Worm (Caenorhabditis elegans) whole organism, early embryonic: ENCODE data around the gene K08D10.13.

ENCODE experiments used
- B0310.2 ChIP-seq: sonication (generic microtip); optimal IDR thresholded peaks from 2 replicates; lab custom pipeline; 2016; ENCODE audit warnings: mild to moderate bottlenecking, missing genetic modification characterization, missing compliant biosample characterization
- F13C5.2 ChIP-seq: sonication (generic microtip); optimal IDR thresholded peaks from 2 replicates; lab custom pipeline; 2017; ENCODE audit warnings: mild to moderate bottlenecking, missing genetic modification characterization, inconsistent platforms, missing compliant biosample characterization
- aly-1 ChIP-seq: sonication (generic microtip); optimal IDR thresholded peaks from 2 replicates; lab custom pipeline; 2016; ENCODE audit warnings: missing genetic modification characterization, missing compliant biosample characterization
- ama-1 ChIP-seq: fragments of 150-350 bp; optimal IDR thresholded peaks from 2 replicates; lab custom pipeline; 2014
- ceh-13 ChIP-seq: fragments of 200-800 bp; sonication (Bioruptor generic); optimal IDR thresholded peaks from 2 replicates; lab custom pipeline; 2018; ENCODE audit warnings: mild to moderate bottlenecking, missing genetic modification characterization, missing compliant biosample characterization
- ceh-36 ChIP-seq: sonication (generic microtip); optimal IDR thresholded peaks from 2 replicates; lab custom pipeline; 2016; ENCODE audit warnings: missing genetic modification characterization, inconsistent platforms, missing compliant biosample characterization
- ets-7 ChIP-seq: sonication (generic microtip); optimal IDR thresholded peaks from 2 replicates; lab custom pipeline; 2016; ENCODE audit warnings: missing genotype, missing genetic modification characterization, missing compliant biosample characterization
- flt-1 ChIP-seq: fragments of 200-800 bp; sonication (Bioruptor generic); IDR thresholded peaks from 2 replicates; pipeline ENCODE4 v1.3.6; 2022; ENCODE audit warnings: missing genetic modification characterization, missing compliant biosample characterization
- hmbx-1 ChIP-seq: sonication (generic microtip); optimal IDR thresholded peaks from 2 replicates; lab custom pipeline; 2016; ENCODE audit warnings: mild to moderate bottlenecking, missing genetic modification characterization, missing compliant biosample characterization
- hmg-4 ChIP-seq: fragments of 200-800 bp; sonication (Bioruptor generic); optimal IDR thresholded peaks from 2 replicates; lab custom pipeline; 2018; ENCODE audit warnings: mild to moderate bottlenecking, missing genetic modification characterization, missing compliant biosample characterization
- hnd-1 ChIP-seq: sonication (generic microtip); optimal IDR thresholded peaks from 2 replicates; lab custom pipeline; 2016; ENCODE audit warnings: missing genetic modification characterization, missing compliant biosample characterization
- pes-1 ChIP-seq: fragments of 200-800 bp; sonication (Bioruptor generic); IDR thresholded peaks from 2 replicates; pipeline ENCODE4 v1.3.6; 2022; ENCODE audit warnings: missing genetic modification reagents, missing genetic modification characterization, missing compliant biosample characterization
- scrt-1 ChIP-seq: fragments of 200-800 bp; sonication (Bioruptor generic); IDR thresholded peaks from 2 replicates; pipeline ENCODE4 v1.3.6; 2022; ENCODE audit warnings: missing genetic modification characterization, missing compliant biosample characterization
- sea-1 ChIP-seq: fragments of 200-800 bp; sonication (Bioruptor generic); conservative IDR thresholded peaks from 2 replicates; pipeline ENCODE4 v1.3.6; 2022; ENCODE audit warnings: missing genetic modification characterization, missing compliant biosample characterization
- tbx-11 ChIP-seq: fragments of 200-800 bp; sonication (Bioruptor generic); IDR thresholded peaks from 2 replicates; pipeline ENCODE4 v1.3.6; 2022; ENCODE audit warnings: missing genetic modification characterization, missing compliant biosample characterization
- tbx-37 ChIP-seq: fragments of 200-800 bp; sonication (Bioruptor generic); conservative IDR thresholded peaks from 2 replicates; pipeline ENCODE4 v1.3.6; 2022; ENCODE audit warnings: missing genetic modification reagents, missing genetic modification characterization, missing compliant biosample characterization
- tra-4 ChIP-seq: sonication (generic microtip); optimal IDR thresholded peaks from 2 replicates; lab custom pipeline; 2017; ENCODE audit warnings: missing genetic modification characterization, missing compliant biosample characterization

Gene K08D10.13

DNA sequence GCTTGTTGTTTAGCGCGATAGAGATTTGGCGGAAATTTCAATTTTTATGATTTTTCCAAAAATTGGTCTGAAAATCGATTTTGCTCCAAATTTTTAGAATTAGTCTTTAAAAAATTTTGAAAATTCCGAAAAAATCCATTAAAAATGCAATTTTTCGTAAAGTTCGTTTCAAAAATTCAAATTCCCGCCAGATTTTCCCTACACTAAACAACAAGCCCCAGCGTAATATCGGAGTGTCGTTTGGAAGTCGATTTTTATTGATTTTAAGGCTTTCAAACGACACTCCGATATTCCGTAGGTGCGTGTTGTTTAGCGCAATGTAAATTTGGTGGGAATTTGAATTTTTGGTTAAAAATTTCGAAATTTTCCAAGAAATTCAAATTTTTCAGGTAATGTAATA is 5.3 kb upstream of the K08D10.13 start:
- TF ChIP-seq scrt-1, result no peak
- TF ChIP-seq pes-1, result no peak
- no peak for TF ChIP-seq B0310.2
- no peak for TF ChIP-seq hnd-1 (tag; lab: Kevin White, UChicago)
- no peak for TF ChIP-seq tbx-37 (GFP tag; lab: Robert Waterston, UW)
- TF ChIP-seq flt-1, result no peak
- no peak for TF ChIP-seq tra-4
- TF ChIP-seq F13C5.2 (tag; lab: Kevin White, UChicago), result no peak

DNA sequence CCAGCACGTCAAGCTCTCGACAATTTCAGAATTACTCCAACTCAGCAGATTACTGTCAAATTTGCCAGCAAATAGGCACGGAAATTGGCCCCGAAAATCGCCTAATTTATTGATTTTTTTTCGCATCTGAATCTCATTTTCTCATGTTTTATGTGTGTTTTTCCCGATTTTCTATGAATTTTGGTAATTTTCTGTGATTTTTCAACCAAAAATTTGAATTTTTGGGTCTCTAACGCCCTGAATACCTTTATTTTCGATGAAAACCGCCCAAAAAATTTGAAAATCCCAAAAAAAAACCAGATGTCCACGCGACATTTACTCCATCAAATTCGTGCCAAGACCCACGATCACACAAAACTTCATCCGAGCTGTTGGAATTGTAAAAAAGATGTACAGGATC is 4.7 kb upstream of the K08D10.13 start, which contains the start of gene dnj-15:
TSS of gene dnj-15 (plus strand) at position 301 of the 400 bp plus-strand sequence.
- no peak for TF ChIP-seq scrt-1
- TF ChIP-seq hmbx-1 (tag; lab: Kevin White, UChicago), result no peak
- no peak for TF ChIP-seq tra-4
- TF ChIP-seq pes-1, result no peak
- TF ChIP-seq hmg-4 (GFP tag; lab: Kevin White, UChicago), result no peak
- no peak for TF ChIP-seq F13C5.2 (tag; lab: Kevin White, UChicago)
- no peak for TF ChIP-seq ceh-36 (tag; lab: Kevin White, UChicago)
- TF ChIP-seq tbx-37 (GFP tag; lab: Robert Waterston, UW), result no peak

DNA sequence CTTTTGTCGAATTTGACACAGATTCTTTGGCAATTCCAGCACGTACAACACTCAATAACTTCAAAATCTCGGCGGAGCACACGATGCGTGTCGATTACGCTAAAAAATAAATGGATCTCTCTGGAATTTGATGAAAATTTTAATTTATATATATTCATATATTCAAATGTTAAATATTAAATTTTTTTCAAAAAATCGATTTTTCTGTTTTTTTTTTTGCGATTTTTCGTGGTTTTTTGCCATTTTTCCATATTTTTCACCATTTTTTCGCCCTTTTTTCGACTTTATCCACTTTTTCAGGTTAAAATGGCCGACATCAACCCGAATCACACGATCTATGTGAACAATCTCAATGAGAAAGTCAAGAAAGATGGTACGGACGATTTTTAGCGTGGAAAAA is 2.4 kb upstream of the K08D10.13 start, which contains the start of gene rnp-3:
TSS of gene rnp-3 (plus strand) at position 301 of the 400 bp plus-strand sequence.
- no peak for TF ChIP-seq tbx-11 (GFP tag; lab: Robert Waterston, UW)
- TF ChIP-seq flt-1, result no peak
- TF ChIP-seq hnd-1 (tag; lab: Kevin White, UChicago), result no peak
- TF ChIP-seq hmg-4 (GFP tag; lab: Kevin White, UChicago), result no peak
- TF ChIP-seq ama-1 (lab: Kevin White, UChicago), result no peak
- TF ChIP-seq ceh-36 (tag; lab: Kevin White, UChicago), result no peak
- no peak for TF ChIP-seq pes-1
- TF ChIP-seq B0310.2, result no peak
- no peak for TF ChIP-seq tbx-37 (GFP tag; lab: Robert Waterston, UW)
- no peak for TF ChIP-seq scrt-1
- no peak for TF ChIP-seq ets-7 (tag; lab: Kevin White, UChicago)
- TF ChIP-seq aly-1 (tag; lab: Kevin White, UChicago), result no peak
- TF ChIP-seq ceh-13 (GFP tag; lab: Kevin White, UChicago), result no peak
- TF ChIP-seq hmbx-1 (tag; lab: Kevin White, UChicago), result no peak
- no peak for TF ChIP-seq sea-1 (GFP tag; lab: Robert Waterston, UW)
- TF ChIP-seq tra-4, result no peak

ce11 chrIV:4172242-4172641 is 861 bp upstream of the K08D10.13 start:
- no peak for TF ChIP-seq pes-1
- TF ChIP-seq tbx-37 (GFP tag; lab: Robert Waterston, UW), result no peak
- TF ChIP-seq aly-1 (tag; lab: Kevin White, UChicago), result no peak
- no peak for TF ChIP-seq B0310.2
- TF ChIP-seq ceh-13 (GFP tag; lab: Kevin White, UChicago), result no peak
- no peak for TF ChIP-seq ceh-36 (tag; lab: Kevin White, UChicago)
- TF ChIP-seq ets-7 (tag; lab: Kevin White, UChicago), result no peak
- TF ChIP-seq ama-1 (lab: Kevin White, UChicago), result no peak
- no peak for TF ChIP-seq tra-4
- TF ChIP-seq F13C5.2 (tag; lab: Kevin White, UChicago), result no peak

ce11 chrIV:4167296-4167695 is 4.1 kb downstream of the K08D10.13 start:
- TF ChIP-seq ceh-36 (tag; lab: Kevin White, UChicago) (no peak), hmbx-1 (tag; lab: Kevin White, UChicago) (no peak), ceh-13 (GFP tag; lab: Kevin White, UChicago) (no peak), ama-1 (lab: Kevin White, UChicago) (no peak), F13C5.2 (tag; lab: Kevin White, UChicago) (no peak), ets-7 (tag; lab: Kevin White, UChicago) (no peak), tbx-37 (GFP tag; lab: Robert Waterston, UW) (no peak), hmg-4 (GFP tag; lab: Kevin White, UChicago) (no peak), flt-1 (no peak), pes-1 (no peak), B0310.2 (no peak), sea-1 (GFP tag; lab: Robert Waterston, UW) (no peak), scrt-1 (no peak), hnd-1 (tag; lab: Kevin White, UChicago) (no peak), aly-1 (tag; lab: Kevin White, UChicago) (no peak), tra-4 (no peak), tbx-11 (GFP tag; lab: Robert Waterston, UW) (no peak)

ce11 chrIV:4164392-4164791 is 7.0 kb downstream of the K08D10.13 start, which contains the start of gene scrm-8:
TSS of gene scrm-8 (plus strand) at chrIV:4164692.
- TF ChIP-seq tra-4 (no peak), hmbx-1 (tag; lab: Kevin White, UChicago) (no peak), tbx-11 (GFP tag; lab: Robert Waterston, UW) (no peak), sea-1 (GFP tag; lab: Robert Waterston, UW) (no peak), F13C5.2 (tag; lab: Kevin White, UChicago) (no peak), hnd-1 (tag; lab: Kevin White, UChicago) (no peak), ceh-36 (tag; lab: Kevin White, UChicago) (no peak), pes-1 (no peak), ets-7 (tag; lab: Kevin White, UChicago) (no peak), B0310.2 (no peak), ceh-13 (GFP tag; lab: Kevin White, UChicago) (no peak)

DNA sequence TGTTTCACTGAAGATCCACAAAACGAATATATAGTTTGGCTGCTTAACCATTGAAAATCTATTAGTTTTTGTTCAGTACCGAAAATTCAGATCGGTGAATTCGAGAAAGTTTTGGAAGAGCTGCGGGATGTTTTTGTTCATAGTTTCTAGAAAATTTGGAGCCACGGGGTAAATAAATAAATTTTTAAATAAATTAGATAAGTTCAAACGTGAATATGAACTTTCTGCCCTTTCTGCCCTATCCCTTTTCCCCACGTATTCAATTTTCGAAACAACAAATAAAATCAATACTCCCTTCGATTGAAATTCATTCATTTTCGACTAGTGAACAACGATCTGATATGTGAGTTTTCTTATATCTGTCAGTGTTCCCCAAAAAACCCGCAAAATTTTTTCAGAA is 9.3 kb downstream of the K08D10.13 start, which contains the start of gene scrm-5:
TSS of gene scrm-5 (plus strand) at position 301 of the 400 bp plus-strand sequence.
- TF ChIP-seq ceh-36 (tag; lab: Kevin White, UChicago), result no peak
- no peak for TF ChIP-seq F13C5.2 (tag; lab: Kevin White, UChicago)
- TF ChIP-seq tbx-11 (GFP tag; lab: Robert Waterston, UW), result no peak

DNA sequence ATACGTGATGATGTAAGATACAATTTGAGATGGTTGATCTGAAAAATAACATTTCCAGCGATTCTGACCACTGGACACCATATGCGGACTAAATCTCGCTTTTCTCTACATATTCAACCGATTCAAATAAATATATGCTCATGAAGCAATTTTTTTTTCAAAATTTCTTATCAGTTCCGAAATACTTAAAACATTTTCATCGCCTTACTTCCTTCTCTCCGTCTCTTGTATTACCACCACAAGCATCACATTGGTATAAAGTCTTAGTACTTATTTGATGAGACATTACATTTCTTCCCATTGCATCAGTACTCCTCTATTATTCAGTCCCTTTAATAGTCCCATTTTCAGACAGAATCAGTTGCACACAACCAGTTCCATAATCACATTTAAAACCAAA is 16.7 kb downstream of the K08D10.13 start, which contains the start of gene K08D10.14:
TSS of gene K08D10.14 (plus strand) at position 301 of the 400 bp plus-strand sequence.
- TF ChIP-seq hnd-1 (tag; lab: Kevin White, UChicago) (no peak), hmbx-1 (tag; lab: Kevin White, UChicago) (no peak), pes-1 (no peak), ets-7 (tag; lab: Kevin White, UChicago) (no peak), ceh-36 (tag; lab: Kevin White, UChicago) (no peak)
